Worm (Caenorhabditis elegans) whole organism, young adult: ENCODE results near the gene F52C9.5.

Experiments used
- B0019.2 ChIP-seq: fragments of 200-800 bp; sonication (Bioruptor generic); conservative IDR thresholded peaks from 2 replicates; pipeline ENCODE4 v1.3.6; 2022; ENCODE audit warnings: missing genetic modification reagents, missing genetic modification characterization, missing compliant biosample characterization
- B0261.1 ChIP-seq: sonication (generic microtip); optimal IDR thresholded peaks from 2 replicates; lab custom pipeline; 2016; ENCODE audit warnings: mild to moderate bottlenecking, missing genetic modification characterization, moderate library complexity, missing compliant biosample characterization
- C17E4.6 ChIP-seq: fragments of 200-800 bp; sonication (Bioruptor generic); IDR thresholded peaks from 2 replicates; pipeline ENCODE4 v1.3.6; 2022; ENCODE audit warnings: missing genetic modification reagents, missing genetic modification characterization, missing compliant biosample characterization
- D2030.7 ChIP-seq: fragments of 200-800 bp; sonication (Bioruptor generic); IDR thresholded peaks from 2 replicates; pipeline ENCODE4 v1.3.6; 2022; ENCODE audit warnings: missing genetic modification reagents, missing genetic modification characterization, missing compliant biosample characterization
- F22D6.2 ChIP-seq: sonication (generic microtip); optimal IDR thresholded peaks from 2 replicates; lab custom pipeline; 2016; ENCODE audit warnings: mild to moderate bottlenecking, missing genetic modification characterization, missing compliant biosample characterization
- F37B4.10 ChIP-seq: fragments of 200-800 bp; sonication (Bioruptor generic); IDR thresholded peaks from 2 replicates; pipeline ENCODE4 v1.3.6; 2022; ENCODE audit warnings: missing genetic modification characterization, missing compliant biosample characterization
- F52B5.7 ChIP-seq: sonication (generic microtip); optimal IDR thresholded peaks from 2 replicates; lab custom pipeline; 2016; ENCODE audit warnings: mild to moderate bottlenecking, missing genetic modification characterization, missing compliant biosample characterization
- Y53F4B.3 ChIP-seq: fragments of 200-800 bp; sonication (Bioruptor generic); IDR thresholded peaks from 2 replicates; pipeline ENCODE4 v1.3.6; 2022; ENCODE audit warnings: missing genetic modification reagents, missing genetic modification characterization, missing compliant biosample characterization
- Y56A3A.18 ChIP-seq: fragments of 200-800 bp; sonication (Bioruptor generic); IDR thresholded peaks from 2 replicates; pipeline ENCODE4 v1.3.6; 2022; ENCODE audit warnings: missing genetic modification reagents, missing genetic modification characterization, missing compliant biosample characterization
- akir-1 ChIP-seq: fragments of 200-800 bp; sonication (Bioruptor generic); optimal IDR thresholded peaks from 2 replicates; lab custom pipeline; 2018; ENCODE audit warnings: mild to moderate bottlenecking, missing genetic modification characterization, moderate library complexity, missing compliant biosample characterization
- atf-7 ChIP-seq: sonication (generic microtip); optimal IDR thresholded peaks from 2 replicates; lab custom pipeline; 2017; ENCODE audit warnings: mild to moderate bottlenecking, missing genetic modification characterization, missing compliant biosample characterization
- attf-5 ChIP-seq: fragments of 200-800 bp; sonication (Bioruptor generic); optimal IDR thresholded peaks from 2 replicates; lab custom pipeline; 2018; ENCODE audit warnings: mild to moderate bottlenecking, missing genetic modification characterization, missing compliant biosample characterization
- ccch-3 ChIP-seq: fragments of 200-800 bp; sonication (Bioruptor generic); optimal IDR thresholded peaks from 2 replicates; lab custom pipeline; 2018; ENCODE audit warnings: mild to moderate bottlenecking, missing genetic modification characterization, missing compliant biosample characterization
- ceh-58 ChIP-seq: fragments of 200-800 bp; sonication (Bioruptor generic); IDR thresholded peaks from 2 replicates; pipeline ENCODE4 v1.3.6; 2022; ENCODE audit warnings: missing genetic modification characterization, missing compliant biosample characterization
- ceh-91 ChIP-seq: fragments of 200-800 bp; sonication (Bioruptor generic); IDR thresholded peaks from 2 replicates; pipeline ENCODE4 v1.3.6; 2022; ENCODE audit warnings: missing genetic modification reagents, missing genetic modification characterization, missing compliant biosample characterization
- dox-1 ChIP-seq: fragments of 200-800 bp; sonication (Bioruptor generic); IDR thresholded peaks from 2 replicates; pipeline ENCODE4 v1.3.6; 2022; ENCODE audit warnings: missing genetic modification reagents, missing genetic modification characterization, missing compliant biosample characterization
- dpff-1 ChIP-seq: sonication (generic microtip); optimal IDR thresholded peaks from 2 replicates; lab custom pipeline; 2017; ENCODE audit warnings: mild to moderate bottlenecking, missing genetic modification characterization, missing compliant biosample characterization
- ekl-4 ChIP-seq: fragments of 200-800 bp; sonication (Bioruptor generic); IDR thresholded peaks from 2 replicates; pipeline ENCODE4 v1.3.6; 2022; ENCODE audit warnings: missing genetic modification reagents, missing genetic modification characterization, missing compliant biosample characterization
- gei-17 ChIP-seq: fragments of 200-800 bp; sonication (Bioruptor generic); optimal IDR thresholded peaks from 2 replicates; lab custom pipeline; 2018; ENCODE audit warnings: mild to moderate bottlenecking, missing genetic modification characterization, missing compliant biosample characterization
- hmg-1.2 ChIP-seq: fragments of 200-800 bp; sonication (Bioruptor generic); IDR thresholded peaks from 2 replicates; pipeline ENCODE4 v1.3.6; 2022; ENCODE audit warnings: missing genetic modification reagents, missing genetic modification characterization, missing compliant biosample characterization
- hsf-1 ChIP-seq: fragments of 200-800 bp; sonication (Bioruptor generic); IDR thresholded peaks from 2 replicates; pipeline ENCODE4 v1.3.6; 2022; ENCODE audit warnings: missing genetic modification reagents, missing genetic modification characterization, missing compliant biosample characterization
- lin-26 ChIP-seq: fragments of 200-800 bp; sonication (Bioruptor generic); IDR thresholded peaks from 2 replicates; pipeline ENCODE4 v1.3.6; 2022; ENCODE audit warnings: missing genetic modification reagents, missing genetic modification characterization, missing compliant biosample characterization
- lsy-27 ChIP-seq: sonication (generic microtip); optimal IDR thresholded peaks from 2 replicates; lab custom pipeline; 2017; ENCODE audit warnings: missing genetic modification characterization, mild to moderate bottlenecking, missing compliant biosample characterization, antibody characterized with exemption, missing genotype, borderline replicate concordance; ENCODE audit not compliant: insufficient read depth
- madf-6 ChIP-seq: fragments of 200-800 bp; sonication (Bioruptor generic); IDR thresholded peaks from 2 replicates; pipeline ENCODE4 v1.3.6; 2022; ENCODE audit warnings: missing genetic modification reagents, missing genetic modification characterization, missing compliant biosample characterization
- nfya-2 ChIP-seq: fragments of 200-800 bp; sonication (Bioruptor generic); IDR thresholded peaks from 2 replicates; pipeline ENCODE4 v1.3.6; 2022; ENCODE audit warnings: missing genetic modification reagents, missing genetic modification characterization, missing compliant biosample characterization
- nfyb-1 ChIP-seq: fragments of 200-800 bp; sonication (Bioruptor generic); IDR thresholded peaks from 2 replicates; pipeline ENCODE4 v1.3.6; 2022; ENCODE audit warnings: missing genetic modification reagents, missing genetic modification characterization, missing compliant biosample characterization
- nhr-90 ChIP-seq: sonication (generic microtip); optimal IDR thresholded peaks from 2 replicates; lab custom pipeline; 2016; ENCODE audit warnings: missing genotype, mild to moderate bottlenecking, missing genetic modification characterization, missing compliant biosample characterization
- rcor-1 ChIP-seq: fragments of 200-800 bp; sonication (Bioruptor generic); IDR thresholded peaks from 2 replicates; pipeline ENCODE4 v1.3.6; 2022; ENCODE audit warnings: missing genetic modification reagents, missing genetic modification characterization, missing compliant biosample characterization
- sea-2 ChIP-seq: fragments of 200-800 bp; sonication (Bioruptor generic); IDR thresholded peaks from 2 replicates; pipeline ENCODE4 v1.3.6; 2022; ENCODE audit warnings: missing genetic modification characterization, missing compliant biosample characterization
- snpc-4 ChIP-seq, 5 experiments: fragments of 150-350 bp in 1 of 5; sonication (generic microtip) in 4 of 5; optimal IDR thresholded peaks; 2 replicates each; lab custom pipeline; 2014 to 2018; ENCODE audit warnings: missing genetic modification characterization in 5 of 5, missing biosample characterization in 3 of 5, antibody characterized with exemption in 2 of 5, mild to moderate bottlenecking in 2 of 5, missing compliant biosample characterization in 2 of 5, missing genotype in 2 of 5, moderate library complexity in 2 of 5, missing genetic modification reagents in 1 of 5
- tlf-1 ChIP-seq: fragments of 200-800 bp; sonication (Bioruptor generic); optimal IDR thresholded peaks from 2 replicates; lab custom pipeline; 2018; ENCODE audit warnings: mild to moderate bottlenecking, missing genetic modification characterization, missing compliant biosample characterization
- zfh-2 ChIP-seq: fragments of 200-800 bp; sonication (Bioruptor generic); conservative IDR thresholded peaks from 2 replicates; pipeline ENCODE4 v1.3.6; 2022; ENCODE audit warnings: missing genetic modification reagents, missing genetic modification characterization, missing compliant biosample characterization
- ztf-3 ChIP-seq: fragments of 200-800 bp; sonication (Bioruptor generic); optimal IDR thresholded peaks from 2 replicates; lab custom pipeline; 2018; ENCODE audit warnings: mild to moderate bottlenecking, missing genetic modification characterization, missing compliant biosample characterization

F52C9.5 gene

ce11 chrIII:5277740-5278139 is 24.3 kb upstream of the F52C9.5 start, which contains the start of gene clk-1:
TSS of gene clk-1 (plus strand) at chrIII:5277894.
- no peak for TF ChIP-seq nhr-90 (tag; lab: Kevin White, UChicago)
- TF ChIP-seq rcor-1, result no peak
- peak; percentile 4 for TF ChIP-seq dpff-1 (tag; lab: Kevin White, UChicago)
- TF ChIP-seq ekl-4 (GFP tag; lab: Robert Waterston, UW), result 0 out of 2 replicates have a peak, but pooled peaks have one; percentile 33
- no peak for TF ChIP-seq akir-1 (GFP tag; lab: Kevin White, UChicago)
- TF ChIP-seq madf-6 (GFP tag; lab: Robert Waterston, UW), result peak; percentile 24; the same call in 1 of the 2 replicates
- TF ChIP-seq F22D6.2 (tag; lab: Kevin White, UChicago), result no peak
- peak; percentile 6 for TF ChIP-seq F52B5.7 (tag; lab: Kevin White, UChicago)
- TF ChIP-seq hsf-1 (GFP tag; lab: Robert Waterston, UW), result 0 out of 2 replicates have a peak, but pooled peaks have one; percentile 55
- 0 out of 2 replicates have a peak, but pooled peaks have one; percentile 8 for TF ChIP-seq nfyb-1 (GFP tag; lab: Robert Waterston, UW)
- TF ChIP-seq gei-17 (GFP tag; lab: Kevin White, UChicago), result no peak
- no peak for TF ChIP-seq snpc-4 (GFP tag; optimal IDR thresholded peaks at IDR 0.05; lab: Kevin White, UChicago)
- no peak for TF ChIP-seq snpc-4 (tag; optimal IDR thresholded peaks at IDR 0.05; lab: Kevin White, UChicago)

- no peak for TF ChIP-seq C17E4.6 (GFP tag; lab: Robert Waterston, UW)
- no peak for TF ChIP-seq lsy-27
- no peak for TF ChIP-seq ceh-91 (GFP tag; lab: Robert Waterston, UW)
- no peak for TF ChIP-seq D2030.7 (GFP tag; lab: Robert Waterston, UW)
- no peak for TF ChIP-seq B0019.2
- TF ChIP-seq hmg-1.2 (GFP tag; lab: Robert Waterston, UW), result peak; percentile 90
Measured at ce11 chrIII:5280228-5280627, 21.8 kb upstream of the F52C9.5 start.

- TF ChIP-seq zfh-2 (GFP tag; lab: Robert Waterston, UW) (peak; percentile 58; the same call in 1 of the 2 replicates), Y56A3A.18 (GFP tag; lab: Robert Waterston, UW) (no peak), ccch-3 (no peak), F37B4.10 (GFP tag; lab: Robert Waterston, UW) (0 out of 2 replicates have a peak, but pooled peaks have one; percentile 81), gei-17 (GFP tag; lab: Kevin White, UChicago) (no peak), lsy-27 (no peak), dox-1 (GFP tag; lab: Robert Waterston, UW) (0 out of 2 replicates have a peak, but pooled peaks have one; percentile 8), nfya-2 (GFP tag; lab: Robert Waterston, UW) (no peak), ceh-91 (GFP tag; lab: Robert Waterston, UW) (no peak), nhr-90 (tag; lab: Kevin White, UChicago) (no peak), F22D6.2 (tag; lab: Kevin White, UChicago) (no peak)
Measured at ce11 chrIII:5285484-5285883, 16.5 kb upstream of the F52C9.5 start.

- TF ChIP-seq sea-2 (GFP tag; lab: Robert Waterston, UW), result no peak
- TF ChIP-seq lsy-27, result no peak
Measured at ce11 chrIII:5286205-5286604, 15.8 kb upstream of the F52C9.5 start, which contains the start of gene ZC395.11. TSS of gene ZC395.11 (minus strand) at chrIII:5286305.

- TF ChIP-seq B0261.1 (tag; lab: Kevin White, UChicago), result no peak
- no peak for TF ChIP-seq lin-26 (GFP tag; lab: Robert Waterston, UW)
- no peak for TF ChIP-seq atf-7
- no peak for TF ChIP-seq ztf-3
- no peak for TF ChIP-seq attf-5
- no peak for TF ChIP-seq tlf-1
- TF ChIP-seq ceh-58 (GFP tag; lab: Robert Waterston, UW), result no peak
- no peak for TF ChIP-seq Y53F4B.3
Measured at ce11 chrIII:5287877-5288276, 14.1 kb upstream of the F52C9.5 start, which contains the start of gene T15B12.1. TSS of gene T15B12.1 (plus strand) at chrIII:5288177.
